Fruit fly (Drosophila melanogaster): ENCODE data around the gene Fbxl7.
A peak's percentile ranks its signal among the peaks of the same experiment; 100 is the strongest.

Fbxl7 gene

dm6 chr3R:15920751-15921156 is at the start of gene Fbxl7:
Gene Fbxl7, plus strand, starts transcription at chr3R:15920898.
- TF ChIP-seq Sox102F (GFP tag; optimal IDR thresholded peaks at IDR 0.05) = peak; percentile 20
- TF ChIP-seq achi (GFP tag; optimal IDR thresholded peaks at IDR 0.05) = no peak
- TF ChIP-seq Eip78C (GFP tag) = peak; percentile 32
- peak; percentile 53 for TF ChIP-seq svp (GFP tag)
- peak; percentile 20 for TF ChIP-seq fkh (GFP tag; optimal IDR thresholded peaks at IDR 0.05)
- no peak for TF ChIP-seq CG6808 (GFP tag; optimal IDR thresholded peaks at IDR 0.05)
- TF ChIP-seq esn (GFP tag; optimal IDR thresholded peaks at IDR 0.05) = no peak
- TF ChIP-seq eg (GFP tag; IDR thresholded peaks at IDR 0.05) = peak; percentile 71
- peak; percentile 40 for TF ChIP-seq CG6854 (GFP tag; optimal IDR thresholded peaks at IDR 0.05)
- TF ChIP-seq net (GFP tag; optimal IDR thresholded peaks at IDR 0.05) = peak; percentile 8
- peak; percentile 36 for TF ChIP-seq CG1621 (tag; optimal IDR thresholded peaks at IDR 0.05)
- no peak for TF ChIP-seq CG16779 (tag; optimal IDR thresholded peaks at IDR 0.05)
- TF ChIP-seq ss (GFP tag; optimal IDR thresholded peaks at IDR 0.05) = peak; percentile 51 to 81
- TF ChIP-seq Met (GFP tag; optimal IDR thresholded peaks at IDR 0.05) = no peak
- no peak for TF ChIP-seq cyc (GFP tag; optimal IDR thresholded peaks at IDR 0.05)
- no peak for TF ChIP-seq CG7368 (GFP tag; optimal IDR thresholded peaks at IDR 0.05)
- TF ChIP-seq CG6163 (GFP tag; IDR thresholded peaks at IDR 0.05) = peak; percentile 71
- TF ChIP-seq Sox14 (GFP tag; optimal IDR thresholded peaks at IDR 0.05) = peak; percentile 36
- TF ChIP-seq dsx (GFP tag; optimal IDR thresholded peaks at IDR 0.05; ENCODE audit: poor library complexity, severe bottlenecking) = peak; percentile 21
- no peak for TF ChIP-seq Smox (GFP tag; optimal IDR thresholded peaks at IDR 0.05)
- peak; percentile 34 for TF ChIP-seq Lpt (GFP tag; optimal IDR thresholded peaks at IDR 0.05)
- TF ChIP-seq Hr4 (GFP tag; optimal IDR thresholded peaks at IDR 0.05) = no peak
- TF ChIP-seq Eip93F (GFP tag; optimal IDR thresholded peaks at IDR 0.05) = no peak

dm6 chr3R:15872829-15873440 is 47.8 kb upstream of the Fbxl7 start:
- TF ChIP-seq CG32006 (GFP tag; optimal IDR thresholded peaks at IDR 0.05) (no peak), CG11902 (GFP tag; optimal IDR thresholded peaks at IDR 0.05) (no peak), dac (GFP tag; optimal IDR thresholded peaks at IDR 0.05) (no peak), CG16779 (tag; optimal IDR thresholded peaks at IDR 0.05) (no peak), Ets96B (tag; optimal IDR thresholded peaks at IDR 0.05) (no peak), acj6 (GFP tag; optimal IDR thresholded peaks at IDR 0.05) (no peak), CG8119 (GFP tag; IDR thresholded peaks at IDR 0.05) (no peak), Hr39 (GFP tag; optimal IDR thresholded peaks at IDR 0.05) (no peak), fd59A (GFP tag; optimal IDR thresholded peaks at IDR 0.05) (no peak), Smox (GFP tag; optimal IDR thresholded peaks at IDR 0.05) (no peak), lz (GFP tag; optimal IDR thresholded peaks at IDR 0.05) (no peak), CG6792 (GFP tag; optimal IDR thresholded peaks at IDR 0.05) (no peak), CG4318 (GFP tag; optimal IDR thresholded peaks at IDR 0.05) (no peak), Ets21C (GFP tag; optimal IDR thresholded peaks at IDR 0.05) (no peak), CG11762 (GFP tag; optimal IDR thresholded peaks at IDR 0.05; ENCODE audit: insufficient read depth) (no peak), eg (GFP tag; IDR thresholded peaks at IDR 0.05) (no peak)

dm6 chr3R:15875611-15876010 is 45.1 kb upstream of the Fbxl7 start, which contains the start of gene CG31183:
Gene CG31183, minus strand, starts transcription at chr3R:15875939.
- TF ChIP-seq CG8319 (GFP tag; optimal IDR thresholded peaks at IDR 0.05) (no peak), CG8632 (GFP tag; optimal IDR thresholded peaks at IDR 0.05) (no peak), Ets96B (tag; optimal IDR thresholded peaks at IDR 0.05) (no peak), CG8119 (GFP tag; IDR thresholded peaks at IDR 0.05) (no peak), Ets21C (GFP tag; optimal IDR thresholded peaks at IDR 0.05) (no peak), spab (GFP tag; optimal IDR thresholded peaks at IDR 0.05) (no peak), acj6 (GFP tag; optimal IDR thresholded peaks at IDR 0.05) (no peak), Eip78C (GFP tag) (no peak), CG34406 (GFP tag; optimal IDR thresholded peaks at IDR 0.05) (no peak), OdsH (GFP tag; optimal IDR thresholded peaks at IDR 0.05) (no peak), achi (GFP tag; optimal IDR thresholded peaks at IDR 0.05) (no peak), CG3032 (tag; optimal IDR thresholded peaks at IDR 0.05) (no peak), fkh (GFP tag; optimal IDR thresholded peaks at IDR 0.05) (no peak), Sox15 (GFP tag; optimal IDR thresholded peaks at IDR 0.05) (no peak), vri (GFP tag; optimal IDR thresholded peaks at IDR 0.05) (no peak), Lpt (GFP tag; optimal IDR thresholded peaks at IDR 0.05) (no peak), esn (GFP tag; optimal IDR thresholded peaks at IDR 0.05) (no peak), CG9139 (GFP tag; optimal IDR thresholded peaks at IDR 0.05) (no peak), eg (GFP tag; IDR thresholded peaks at IDR 0.05) (no peak), Smox (GFP tag; optimal IDR thresholded peaks at IDR 0.05) (no peak)
